Fruit fly (Drosophila melanogaster) whole organism, embryonic: Measurements from ENCODE around the gene Elp5.

ENCODE experiments used
- Atf-2 ChIP-seq: fragments of 200-800 bp; sonication (Bioruptor generic); optimal IDR thresholded peaks from 2 replicates; lab custom pipeline; 2016; ENCODE audit warnings: missing biosample characterization, missing genetic modification characterization
- B-H2 ChIP-seq: fragments of 200-800 bp; sonication (Bioruptor generic); optimal IDR thresholded peaks from 2 replicates; lab custom pipeline; 2018; ENCODE audit warnings: missing biosample characterization, mild to moderate bottlenecking, missing genetic modification characterization
- CG10959 ChIP-seq: fragments of 200-800 bp; sonication (Bioruptor generic); IDR thresholded peaks from 2 replicates; pipeline ENCODE4 v1.3.6; 2022; ENCODE audit warnings: missing biosample characterization, missing genetic modification characterization
- CG11456 ChIP-seq: fragments of 200-800 bp; sonication (Bioruptor generic); IDR thresholded peaks from 3 replicates; pipeline ENCODE4 v1.3.6; 2022; ENCODE audit warnings: missing biosample characterization, missing genetic modification characterization
- CG11723 ChIP-seq: fragments of 200-800 bp; sonication (Bioruptor generic); optimal IDR thresholded peaks from 2 replicates; lab custom pipeline; 2017; ENCODE audit warnings: missing biosample characterization, mild to moderate bottlenecking, missing genetic modification characterization
- CG12155 ChIP-seq: fragments of 200-800 bp; sonication (Bioruptor generic); optimal IDR thresholded peaks from 3 replicates; lab custom pipeline; 2016; ENCODE audit warnings: missing biosample characterization, missing genetic modification characterization
- CG12659 ChIP-seq: fragments of 200-800 bp; sonication (Bioruptor generic); optimal IDR thresholded peaks from 3 replicates; lab custom pipeline; 2017; ENCODE audit warnings: mild to moderate bottlenecking, missing biosample characterization, missing genetic modification reagents, missing genetic modification characterization
- CG14965 ChIP-seq: fragments of 200-800 bp; sonication (Bioruptor generic); optimal IDR thresholded peaks from 2 replicates; lab custom pipeline; 2016; ENCODE audit warnings: missing biosample characterization, missing genetic modification characterization, borderline replicate concordance
- CG17829 ChIP-seq: fragments of 200-800 bp; optimal IDR thresholded peaks from 2 replicates; lab custom pipeline; 2019; ENCODE audit warnings: missing biosample characterization, mild to moderate bottlenecking, missing genetic modification characterization, moderate library complexity
- CG18476 ChIP-seq: fragments of 200-800 bp; sonication (Bioruptor generic); optimal IDR thresholded peaks from 2 replicates; lab custom pipeline; 2016; ENCODE audit warnings: missing biosample characterization, mild to moderate bottlenecking, missing genetic modification characterization
- CG2116 ChIP-seq: fragments of 200-800 bp; sonication (Bioruptor generic); optimal IDR thresholded peaks from 3 replicates; lab custom pipeline; 2018; ENCODE audit warnings: missing biosample characterization, mild to moderate bottlenecking, missing genetic modification characterization
- CG2678 ChIP-seq: fragments of 200-800 bp; sonication (Bioruptor generic); optimal IDR thresholded peaks from 3 replicates; lab custom pipeline; 2019; ENCODE audit warnings: missing biosample characterization, mild to moderate bottlenecking, missing genetic modification characterization, moderate library complexity
- CG2889 ChIP-seq: fragments of 200-800 bp; sonication (Bioruptor generic); IDR thresholded peaks from 3 replicates; pipeline ENCODE4 v1.3.6; 2022; ENCODE audit warnings: missing biosample characterization, missing genetic modification characterization
- CG3407 ChIP-seq: fragments of 200-800 bp; sonication (Bioruptor generic); optimal IDR thresholded peaks from 2 replicates; lab custom pipeline; 2018; ENCODE audit warnings: missing biosample characterization, mild to moderate bottlenecking, missing genetic modification characterization
- CG34224 ChIP-seq: fragments of 200-800 bp; sonication (Bioruptor generic); IDR thresholded peaks from 3 replicates; pipeline ENCODE4 v1.3.6; 2022; ENCODE audit warnings: missing biosample characterization, missing genetic modification characterization; ENCODE audit not compliant: partially characterized antibody
- CG6683 ChIP-seq: fragments of 200-800 bp; sonication (Bioruptor generic); optimal IDR thresholded peaks from 2 replicates; lab custom pipeline; 2017; ENCODE audit warnings: missing biosample characterization, mild to moderate bottlenecking, missing genetic modification characterization, missing genetic modification reagents
- CG9797 ChIP-seq: fragments of 200-800 bp; sonication (Bioruptor generic); optimal IDR thresholded peaks from 3 replicates; lab custom pipeline; 2018; ENCODE audit warnings: missing biosample characterization, mild to moderate bottlenecking, missing genetic modification characterization
- CG9876 ChIP-seq: fragments of 200-800 bp; sonication (Bioruptor generic); optimal IDR thresholded peaks from 2 replicates; lab custom pipeline; 2016; ENCODE audit warnings: missing biosample characterization, missing genetic modification characterization
- Chrac-16 ChIP-seq: fragments of 200-800 bp; sonication (Bioruptor generic); optimal IDR thresholded peaks from 3 replicates; lab custom pipeline; 2016; ENCODE audit warnings: missing biosample characterization, missing genetic modification characterization
- Dek ChIP-seq: fragments of 200-800 bp; sonication (Bioruptor generic); optimal IDR thresholded peaks from 3 replicates; lab custom pipeline; 2019; ENCODE audit warnings: missing biosample characterization, mild to moderate bottlenecking, missing genetic modification characterization, moderate library complexity
- H15 ChIP-seq: fragments of 200-800 bp; sonication (Bioruptor generic); IDR thresholded peaks from 3 replicates; pipeline ENCODE4 v1.3.6; 2022; ENCODE audit warnings: missing biosample characterization, missing genetic modification characterization
- Hmr ChIP-seq: fragments of 200-800 bp; sonication (Bioruptor generic); optimal IDR thresholded peaks from 3 replicates; lab custom pipeline; 2017; ENCODE audit warnings: mild to moderate bottlenecking, missing biosample characterization, missing genetic modification reagents, missing genetic modification characterization
- Hmx ChIP-seq: fragments of 200-800 bp; sonication (Bioruptor generic); optimal IDR thresholded peaks from 2 replicates; lab custom pipeline; 2016; ENCODE audit warnings: missing biosample characterization, missing genetic modification characterization
- Hr39 ChIP-seq: fragments of >200 bp; optimal IDR thresholded peaks from 2 replicates; lab custom pipeline; 2017
- Kr ChIP-seq: fragments of 200-800 bp; sonication (Bioruptor generic); optimal IDR thresholded peaks from 2 replicates; lab custom pipeline; 2017; ENCODE audit warnings: missing biosample characterization, mild to moderate bottlenecking, missing genetic modification characterization
- Mad ChIP-seq: fragments of 200-800 bp; sonication (Bioruptor generic); optimal IDR thresholded peaks from 2 replicates; lab custom pipeline; 2016; ENCODE audit warnings: missing biosample characterization, missing genetic modification characterization
- Max ChIP-seq: fragments of 200-800 bp; sonication (Bioruptor generic); optimal IDR thresholded peaks from 2 replicates; lab custom pipeline; 2016; ENCODE audit warnings: missing biosample characterization, mild to moderate bottlenecking, missing genetic modification characterization
- Med ChIP-seq: fragments of 200-800 bp; sonication (Bioruptor generic); peaks from one replicate; lab custom pipeline; 2016; ENCODE audit warnings: missing biosample characterization, missing genetic modification characterization, mild to moderate bottlenecking, inconsistent platforms, moderate library complexity
- Ptx1 ChIP-seq: fragments of 200-800 bp; sonication (Bioruptor generic); IDR thresholded peaks from 2 replicates; pipeline ENCODE4 v1.3.6; 2022; ENCODE audit warnings: missing biosample characterization, missing genetic modification characterization
- Scr ChIP-seq: fragments of 200-800 bp; sonication (Bioruptor generic); IDR thresholded peaks from 2 replicates; pipeline ENCODE4 v1.3.6; 2022; ENCODE audit warnings: missing biosample characterization, missing genetic modification characterization; ENCODE audit not compliant: partially characterized antibody
- Ssrp ChIP-seq: fragments of 200-800 bp; sonication (Bioruptor generic); optimal IDR thresholded peaks from 2 replicates; lab custom pipeline; 2018; ENCODE audit warnings: missing biosample characterization, mild to moderate bottlenecking, missing genetic modification characterization, moderate library complexity
- ara ChIP-seq: fragments of 200-800 bp; sonication (Bioruptor generic); IDR thresholded peaks from 2 replicates; pipeline ENCODE4 v1.3.6; 2022; ENCODE audit warnings: missing biosample characterization, missing genetic modification characterization
- ato ChIP-seq: fragments of 200-800 bp; sonication (Bioruptor generic); IDR thresholded peaks from 2 replicates; pipeline ENCODE4 v1.3.6; 2022; ENCODE audit warnings: missing biosample characterization, missing genetic modification characterization; ENCODE audit not compliant: partially characterized antibody
- da ChIP-seq: fragments of 200-800 bp; sonication (Bioruptor generic); optimal IDR thresholded peaks from 2 replicates; lab custom pipeline; 2016; ENCODE audit warnings: missing biosample characterization, missing genetic modification characterization
- dmrt99B ChIP-seq: fragments of 200-800 bp; sonication (Bioruptor generic); optimal IDR thresholded peaks from 2 replicates; lab custom pipeline; 2018; ENCODE audit warnings: missing biosample characterization, mild to moderate bottlenecking, missing genetic modification characterization, moderate library complexity
- ftz-f1 ChIP-seq: fragments of 200-800 bp; sonication (Bioruptor generic); optimal IDR thresholded peaks from 2 replicates; lab custom pipeline; 2016; ENCODE audit warnings: missing biosample characterization, missing genetic modification characterization
- gsb-n ChIP-seq: fragments of 200-800 bp; sonication (Bioruptor generic); optimal IDR thresholded peaks from 3 replicates; lab custom pipeline; 2018; ENCODE audit warnings: missing biosample characterization, mild to moderate bottlenecking, missing genetic modification characterization
- gt ChIP-seq: fragments of 200-800 bp; sonication (Bioruptor generic); IDR thresholded peaks from 2 replicates; pipeline ENCODE4 v1.3.6; 2022; ENCODE audit warnings: missing biosample characterization, missing genetic modification characterization
- mirr ChIP-seq: fragments of 200-800 bp; sonication (Bioruptor generic); optimal IDR thresholded peaks from 3 replicates; lab custom pipeline; 2018; ENCODE audit warnings: missing biosample characterization, mild to moderate bottlenecking, missing genetic modification characterization
- nmo ChIP-seq: fragments of 200-800 bp; sonication (Bioruptor generic); optimal IDR thresholded peaks from 2 replicates; lab custom pipeline; 2018; ENCODE audit warnings: missing biosample characterization, mild to moderate bottlenecking, missing genetic modification characterization, moderate library complexity
- onecut ChIP-seq: fragments of 200-800 bp; sonication (Bioruptor generic); IDR thresholded peaks from 2 replicates; pipeline ENCODE4 v1.3.6; 2022; ENCODE audit warnings: missing biosample characterization, missing genetic modification characterization
- otp ChIP-seq: fragments of 200-800 bp; sonication (Bioruptor generic); IDR thresholded peaks from 3 replicates; pipeline ENCODE4, ENCODE4 v1.3.6; 2022; ENCODE audit warnings: missing biosample characterization, missing genetic modification characterization
- pb ChIP-seq: fragments of 200-800 bp; sonication (Bioruptor generic); optimal IDR thresholded peaks from 3 replicates; lab custom pipeline; 2016; ENCODE audit warnings: missing biosample characterization, missing genetic modification characterization
- slp2 ChIP-seq: fragments of 200-800 bp; sonication (Bioruptor generic); optimal IDR thresholded peaks from 2 replicates; lab custom pipeline; 2016; ENCODE audit warnings: missing biosample characterization, missing genetic modification characterization
- so ChIP-seq: fragments of 200-800 bp; sonication (Bioruptor generic); IDR thresholded peaks from 3 replicates; pipeline ENCODE4 v1.3.6; 2022; ENCODE audit warnings: missing biosample characterization, missing genetic modification characterization
- stwl ChIP-seq: fragments of 200-800 bp; sonication (Bioruptor generic); optimal IDR thresholded peaks from 3 replicates; lab custom pipeline; 2018; ENCODE audit warnings: missing biosample characterization, mild to moderate bottlenecking, missing genetic modification characterization, moderate library complexity
- tgo ChIP-seq: fragments of 200-800 bp; sonication (Bioruptor generic); IDR thresholded peaks from 3 replicates; pipeline ENCODE4 v1.3.6; 2022; ENCODE audit warnings: missing biosample characterization, missing genetic modification characterization
- tna ChIP-seq: fragments of 200-800 bp; sonication (Bioruptor generic); IDR thresholded peaks from 2 replicates; pipeline ENCODE4 v1.3.6; 2022; ENCODE audit warnings: missing biosample characterization, missing genetic modification characterization; ENCODE audit not compliant: partially characterized antibody
- unc-4 ChIP-seq: fragments of 200-800 bp; sonication (Bioruptor generic); IDR thresholded peaks from 2 replicates; pipeline ENCODE4 v1.3.6; 2022; ENCODE audit warnings: missing biosample characterization, missing genetic modification characterization; ENCODE audit not compliant: partially characterized antibody
- wek ChIP-seq: fragments of 200-800 bp; sonication (Bioruptor generic); optimal IDR thresholded peaks from 3 replicates; lab custom pipeline; 2018; ENCODE audit warnings: missing biosample characterization, mild to moderate bottlenecking, missing genetic modification characterization, moderate library complexity
- yki ChIP-seq: fragments of >200 bp; optimal IDR thresholded peaks from 3 replicates; lab custom pipeline; 2018
- zen ChIP-seq: fragments of 200-800 bp; sonication (Bioruptor generic); optimal IDR thresholded peaks from 3 replicates; lab custom pipeline; 2018; ENCODE audit warnings: missing biosample characterization, mild to moderate bottlenecking, missing genetic modification characterization, moderate library complexity

Elp5 gene

DNA sequence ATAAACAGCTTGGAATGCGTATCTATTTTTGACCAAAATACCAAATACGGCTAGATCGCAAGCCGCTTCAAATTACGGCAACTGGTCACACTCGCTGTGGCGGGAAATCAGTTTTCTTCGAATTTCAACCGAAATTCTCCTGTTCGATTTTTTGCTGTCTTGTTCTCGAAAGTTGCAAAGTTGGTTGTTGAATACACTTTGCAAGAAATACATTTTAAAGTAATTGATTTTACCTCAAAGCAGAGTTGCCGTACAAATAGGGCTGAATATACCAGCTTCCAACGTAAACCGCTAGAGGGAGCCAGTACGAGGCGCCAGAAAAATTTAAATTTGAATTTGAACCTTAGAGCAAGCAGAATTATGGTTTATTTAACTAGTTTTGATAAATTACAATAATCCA is 20.2 kb upstream of the Elp5 start, which contains the start of gene CG9018 (continued):
- TF ChIP-seq ftz-f1 (GFP tag; lab: Kevin White, UChicago) (no peak), tna (GFP tag; lab: Robert Waterston, UW) (no peak), zen (tag; lab: Kevin White, UChicago) (peak; percentile 20), CG12155 (GFP tag; lab: Kevin White, UChicago) (no peak), B-H2 (GFP tag; lab: Kevin White, UChicago) (no peak), Kr (GFP tag; lab: Kevin White, UChicago) (no peak), onecut (no peak), slp2 (GFP tag; lab: Kevin White, UChicago) (no peak), Ptx1 (GFP tag; lab: Robert Waterston, UW) (no peak; the same call in 1 of the 2 replicates), CG34224 (GFP tag; lab: Robert Waterston, UW) (no peak), so (GFP tag; lab: Robert Waterston, UW) (no peak), CG9797 (peak; percentile 91), CG3407 (GFP tag; lab: Kevin White, UChicago) (no peak), Ssrp (tag; lab: Kevin White, UChicago) (no peak), Med (peak; percentile 15), ato (GFP tag; lab: Robert Waterston, UW) (peak; percentile 40; the same call in 1 of the 2 replicates), CG2678 (tag; lab: Kevin White, UChicago) (no peak), ara (GFP tag; lab: Robert Waterston, UW) (no peak), Mad (GFP tag; lab: Kevin White, UChicago) (no peak), CG9876 (GFP tag; lab: Kevin White, UChicago) (no peak), CG14965 (GFP tag; lab: Kevin White, UChicago) (no peak), dmrt99B (tag; lab: Kevin White, UChicago) (no peak), CG11723 (GFP tag; lab: Kevin White, UChicago) (no peak), CG18476 (GFP tag; lab: Kevin White, UChicago) (no peak), CG2889 (GFP tag; lab: Robert Waterston, UW) (no peak), H15 (GFP tag; lab: Robert Waterston, UW) (no peak), yki (no peak), CG12659 (peak; percentile 41), CG10959 (GFP tag; lab: Robert Waterston, UW) (no peak), Max (GFP tag; lab: Kevin White, UChicago) (no peak), CG2116 (GFP tag; lab: Kevin White, UChicago) (peak; percentile 68), Hmx (GFP tag; lab: Kevin White, UChicago) (no peak), nmo (GFP tag; lab: Kevin White, UChicago) (peak; percentile 72), da (GFP tag; lab: Kevin White, UChicago) (peak; percentile 37), tgo (GFP tag; lab: Robert Waterston, UW) (no peak), CG6683 (GFP tag; lab: Kevin White, UChicago) (no peak), gsb-n (tag; lab: Kevin White, UChicago) (no peak), gt (no peak), wek (no peak), Atf-2 (GFP tag; lab: Kevin White, UChicago) (no peak), pb (GFP tag; lab: Kevin White, UChicago) (no peak), mirr (no peak), Chrac-16 (no peak), Dek (tag; lab: Kevin White, UChicago) (peak; percentile 12), CG17829 (tag; lab: Kevin White, UChicago) (no peak), otp (GFP tag; lab: Robert Waterston, UW) (no peak), unc-4 (GFP tag; lab: Robert Waterston, UW) (no peak), Scr (GFP tag; lab: Robert Waterston, UW) (no peak), stwl (tag; lab: Kevin White, UChicago) (peak; percentile 61), CG11456 (peak; percentile 30; the same call in 1 of the 3 replicates), Hmr (peak; percentile 33), Hr39 (no peak)
